Worm (Caenorhabditis elegans) whole organism, L4 larva: ENCODE data around the gene F22E5.13.

Experiments used
- F49E8.2 ChIP-seq: sonication (generic microtip); optimal IDR thresholded peaks from 2 replicates; lab custom pipeline; 2016; ENCODE audit warnings: missing compliant biosample characterization, mild to moderate bottlenecking, missing genetic modification characterization, borderline replicate concordance
- Y75B8A.6 ChIP-seq: fragments of 200-800 bp; sonication (Bioruptor generic); IDR thresholded peaks from 2 replicates; pipeline ENCODE4 v1.3.6; 2022; ENCODE audit warnings: missing genetic modification reagents, missing genetic modification characterization, missing compliant biosample characterization
- dmd-9 ChIP-seq: fragments of 200-800 bp; sonication (Bioruptor generic); IDR thresholded peaks from 2 replicates; pipeline ENCODE4 v1.3.6; 2022; ENCODE audit warnings: missing genetic modification reagents, missing genetic modification characterization, missing compliant biosample characterization
- fkh-10 ChIP-seq: fragments of 150-350 bp; optimal IDR thresholded peaks from 2 replicates; lab custom pipeline; 2014; ENCODE audit warnings: missing biosample characterization, missing genetic modification reagents, missing genetic modification characterization
- hlh-11 ChIP-seq: fragments of 200-800 bp; sonication (Bioruptor generic); optimal IDR thresholded peaks from 2 replicates; lab custom pipeline; 2018; ENCODE audit warnings: mild to moderate bottlenecking, missing genetic modification characterization, missing compliant biosample characterization
- hlh-30 ChIP-seq: sonication (generic microtip); optimal IDR thresholded peaks from 2 replicates; lab custom pipeline; 2017; ENCODE audit warnings: antibody characterized with exemption, mild to moderate bottlenecking, missing genetic modification characterization, missing compliant biosample characterization; ENCODE audit not compliant: insufficient read depth
- lin-13 ChIP-seq: fragments of 150-350 bp; optimal IDR thresholded peaks from 2 replicates; lab custom pipeline; 2014; ENCODE audit warnings: missing biosample characterization, missing genetic modification reagents, missing genetic modification characterization
- lsy-2 ChIP-seq, 2 experiments: fragments of 150-350 bp in 1 of 2; sonication (generic microtip) in 1 of 2; optimal IDR thresholded peaks; 2 replicates each; lab custom pipeline; 2014 to 2017; ENCODE audit warnings: missing biosample characterization in 2 of 2, missing genetic modification characterization in 2 of 2
- mxl-2 ChIP-seq: fragments of 200-800 bp; sonication (Bioruptor generic); conservative IDR thresholded peaks from 2 replicates; pipeline ENCODE4 v1.3.6; 2022; ENCODE audit warnings: missing genetic modification reagents, missing genetic modification characterization, missing compliant biosample characterization
- nhr-237 ChIP-seq: sonication (generic microtip); optimal IDR thresholded peaks from 2 replicates; lab custom pipeline; 2017; ENCODE audit warnings: missing biosample characterization, missing genetic modification characterization
- unc-39 ChIP-seq: sonication (generic microtip); optimal IDR thresholded peaks from 2 replicates; lab custom pipeline; 2017; ENCODE audit warnings: missing biosample characterization, missing genetic modification characterization

ce11 chrII:2684783-2685182 lies 35.3 kb upstream of the F22E5.13 start:
- no peak for TF ChIP-seq unc-39 (tag; lab: Kevin White, UChicago)
- no peak for TF ChIP-seq hlh-11 (tag; lab: Kevin White, UChicago)
- TF ChIP-seq F49E8.2 (tag; lab: Kevin White, UChicago): no peak
- TF ChIP-seq lin-13 (GFP tag; lab: Kevin White, UChicago): no peak
- no peak for TF ChIP-seq hlh-30 (tag; lab: Kevin White, UChicago)
- TF ChIP-seq mxl-2 (GFP tag; lab: Robert Waterston, UW): no peak
- no peak for TF ChIP-seq fkh-10
- no peak for TF ChIP-seq Y75B8A.6
- TF ChIP-seq dmd-9 (GFP tag; lab: Robert Waterston, UW): no peak
- TF ChIP-seq lsy-2 (tag; optimal IDR thresholded peaks at IDR 0.05; lab: Kevin White, UChicago): no peak
- TF ChIP-seq nhr-237: no peak
